Worm (Caenorhabditis elegans) whole organism, midembryonic: ENCODE results near the gene R01B10.2.

ENCODE experiments used
- T22C8.4 ChIP-seq: fragments of 200-800 bp; sonication (Bioruptor generic); IDR thresholded peaks from 2 replicates; pipeline ENCODE4 v1.3.6; 2022; ENCODE audit warnings: missing genetic modification characterization, missing compliant biosample characterization
- cog-1 ChIP-seq: sonication (generic microtip); optimal IDR thresholded peaks from 2 replicates; lab custom pipeline; 2016; ENCODE audit warnings: missing genetic modification characterization, missing compliant biosample characterization
- flt-1 ChIP-seq: fragments of 200-800 bp; sonication (Bioruptor generic); IDR thresholded peaks from 2 replicates; pipeline ENCODE4 v1.3.6; 2022; ENCODE audit warnings: missing genetic modification characterization, missing compliant biosample characterization
- klf-2 ChIP-seq: fragments of 200-800 bp; sonication (Bioruptor generic); conservative IDR thresholded peaks from 2 replicates; pipeline ENCODE4 v1.3.6; 2022; ENCODE audit warnings: missing genetic modification reagents, missing genetic modification characterization, missing compliant biosample characterization
- med-1 ChIP-seq: sonication (generic microtip); optimal IDR thresholded peaks from 2 replicates; lab custom pipeline; 2017; ENCODE audit warnings: missing genetic modification characterization, mild to moderate bottlenecking, missing compliant biosample characterization, antibody characterized with exemption, missing genetic modification reagents; ENCODE audit not compliant: insufficient read depth
- ref-1 ChIP-seq: fragments of 200-800 bp; sonication (Bioruptor generic); conservative IDR thresholded peaks from 2 replicates; pipeline ENCODE4 v1.3.6; 2022; ENCODE audit warnings: missing genetic modification reagents, missing genetic modification characterization, missing compliant biosample characterization
- tab-1 ChIP-seq: fragments of 200-800 bp; sonication (Bioruptor generic); IDR thresholded peaks from 2 replicates; pipeline ENCODE4 v1.3.6; 2022; ENCODE audit warnings: missing genetic modification characterization, missing compliant biosample characterization
- ztf-23 ChIP-seq: fragments of 200-800 bp; sonication (Bioruptor generic); IDR thresholded peaks from 2 replicates; pipeline ENCODE4 v1.3.6; 2022; ENCODE audit warnings: missing genetic modification reagents, missing genetic modification characterization, missing compliant biosample characterization
- ztf-29 ChIP-seq: fragments of 200-800 bp; sonication (Bioruptor generic); IDR thresholded peaks from 2 replicates; pipeline ENCODE4 v1.3.6; 2022; ENCODE audit warnings: missing genetic modification reagents, missing genetic modification characterization, missing compliant biosample characterization

Gene R01B10.2

DNA sequence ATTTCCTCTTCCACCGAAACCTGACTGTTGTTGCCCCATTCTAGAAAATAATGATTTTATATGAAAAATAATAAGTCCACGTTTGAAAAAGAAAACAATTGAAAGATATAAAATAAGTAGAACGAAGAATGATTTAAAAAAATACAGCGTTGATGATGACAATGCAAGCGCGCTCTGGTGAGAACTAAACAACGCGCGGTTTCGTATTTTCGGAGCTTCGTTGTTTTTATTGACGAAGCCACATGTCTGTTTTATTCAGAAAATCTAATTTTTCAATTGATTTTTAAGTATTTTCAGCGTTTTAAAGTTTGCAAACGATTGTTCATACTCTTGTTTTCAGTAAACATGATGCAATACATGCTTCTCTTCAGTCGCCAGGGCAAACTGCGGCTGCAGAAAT lies 23.6 kb downstream of the R01B10.2 start, which contains the start of the genes rpt-2 and aps-1:
rpt-2 (minus strand) TSS at position 40 of the 400 bp plus-strand sequence.
aps-1 (plus strand) TSS at position 341 of the 400 bp plus-strand sequence.
- TF ChIP-seq cog-1 (tag; lab: Kevin White, UChicago) (peak; percentile 61), klf-2 (GFP tag; lab: Robert Waterston, UW) (no peak)

DNA sequence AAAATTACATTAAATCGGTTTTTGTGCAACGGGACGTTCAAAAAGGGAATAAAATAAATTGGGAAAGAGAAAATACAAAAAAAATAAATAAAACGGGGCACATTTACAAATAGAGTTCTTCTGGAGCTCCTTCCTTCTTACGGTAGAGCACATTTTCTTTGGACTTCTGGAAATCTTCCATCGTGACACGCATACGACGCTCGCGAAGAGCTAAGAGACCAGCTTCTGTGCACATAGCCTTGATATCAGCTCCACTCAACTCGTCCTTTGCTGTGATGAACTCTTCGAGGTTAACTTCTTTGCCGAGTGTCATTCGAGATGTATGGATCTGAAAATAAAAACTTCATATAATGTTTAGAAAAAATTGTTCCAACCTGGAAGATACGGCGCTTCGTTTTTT lies 25.2 kb downstream of the R01B10.2 start:
- TF ChIP-seq ztf-29 (GFP tag; lab: Robert Waterston, UW) (no peak), T22C8.4 (no peak), ztf-23 (GFP tag; lab: Robert Waterston, UW) (no peak), tab-1 (GFP tag; lab: Robert Waterston, UW) (no peak), klf-2 (GFP tag; lab: Robert Waterston, UW) (no peak), ref-1 (GFP tag; lab: Robert Waterston, UW) (no peak), flt-1 (GFP tag; lab: Robert Waterston, UW) (no peak), med-1 (GFP tag; lab: Kevin White, UChicago) (no peak), cog-1 (tag; lab: Kevin White, UChicago) (no peak)

DNA sequence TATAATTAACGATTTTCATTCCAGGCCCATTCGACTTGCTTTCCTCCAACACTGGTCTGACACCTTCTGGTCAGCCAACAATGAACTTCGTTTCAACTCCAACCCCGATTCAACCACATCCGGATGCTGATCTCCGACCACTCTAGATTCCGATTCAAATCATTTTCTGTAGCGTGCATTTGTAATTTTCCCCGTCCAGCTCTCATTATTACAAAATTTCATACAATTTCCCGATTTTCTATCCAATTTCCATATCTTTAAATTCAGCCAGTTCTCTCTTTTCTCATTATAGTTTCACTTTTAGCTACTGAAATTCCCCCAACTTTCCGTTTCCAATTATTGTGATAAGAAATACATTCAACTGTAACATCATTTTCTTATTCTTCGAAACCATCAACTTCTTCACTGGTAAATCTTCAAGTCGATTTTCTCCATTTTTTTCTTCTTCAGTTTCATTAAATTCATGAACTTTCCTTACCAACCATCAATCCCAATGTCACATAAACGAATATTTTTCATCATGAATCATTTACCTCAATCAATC lies 25.7 kb downstream of the R01B10.2 start:
- TF ChIP-seq flt-1 (GFP tag; lab: Robert Waterston, UW) (no peak), ztf-29 (GFP tag; lab: Robert Waterston, UW) (no peak), T22C8.4 (no peak), klf-2 (GFP tag; lab: Robert Waterston, UW) (no peak), ref-1 (GFP tag; lab: Robert Waterston, UW) (no peak), ztf-23 (GFP tag; lab: Robert Waterston, UW) (no peak)

DNA sequence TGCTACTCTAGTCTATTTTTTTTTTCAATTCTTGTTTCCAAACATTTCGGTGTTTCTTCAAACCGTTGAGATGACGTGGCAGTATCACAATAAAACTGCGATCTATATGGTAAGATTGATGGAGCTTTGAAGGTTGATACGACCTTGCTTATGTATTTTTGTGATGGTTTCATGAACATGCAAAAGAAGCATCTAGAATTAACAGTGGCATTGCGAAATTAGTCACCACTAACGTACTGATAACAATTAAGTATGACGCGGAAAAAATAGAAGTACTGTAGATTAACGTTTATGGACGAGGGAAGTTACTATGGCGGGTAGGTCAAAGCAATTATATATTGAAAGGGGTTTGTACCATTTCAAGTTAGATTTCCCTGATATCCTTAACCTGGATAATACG lies 28.9 kb downstream of the R01B10.2 start:
- TF ChIP-seq T22C8.4, result no peak
- TF ChIP-seq ztf-29 (GFP tag; lab: Robert Waterston, UW), result no peak
- TF ChIP-seq klf-2 (GFP tag; lab: Robert Waterston, UW), result no peak
- no peak for TF ChIP-seq med-1 (GFP tag; lab: Kevin White, UChicago)
- TF ChIP-seq tab-1 (GFP tag; lab: Robert Waterston, UW), result no peak

DNA sequence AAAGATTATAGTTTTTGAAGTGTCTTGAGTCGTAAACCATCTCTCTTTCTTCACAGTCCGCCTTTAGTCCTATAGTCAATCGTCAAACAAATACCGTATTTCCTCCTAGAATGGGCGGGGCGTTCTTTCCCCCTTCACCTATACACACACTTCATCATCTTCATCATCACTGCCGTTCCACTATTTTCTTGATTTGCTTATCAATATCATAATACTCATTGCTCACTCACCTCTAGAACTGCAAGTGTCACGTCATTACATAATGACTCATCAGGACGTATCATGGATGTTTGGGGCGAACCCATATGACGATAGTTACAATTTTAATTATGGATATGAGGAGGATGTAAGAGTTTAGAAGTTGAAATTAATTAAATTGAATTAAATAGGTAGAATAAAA lies 30.6 kb downstream of the R01B10.2 start:
- TF ChIP-seq ref-1 (GFP tag; lab: Robert Waterston, UW), result no peak

DNA sequence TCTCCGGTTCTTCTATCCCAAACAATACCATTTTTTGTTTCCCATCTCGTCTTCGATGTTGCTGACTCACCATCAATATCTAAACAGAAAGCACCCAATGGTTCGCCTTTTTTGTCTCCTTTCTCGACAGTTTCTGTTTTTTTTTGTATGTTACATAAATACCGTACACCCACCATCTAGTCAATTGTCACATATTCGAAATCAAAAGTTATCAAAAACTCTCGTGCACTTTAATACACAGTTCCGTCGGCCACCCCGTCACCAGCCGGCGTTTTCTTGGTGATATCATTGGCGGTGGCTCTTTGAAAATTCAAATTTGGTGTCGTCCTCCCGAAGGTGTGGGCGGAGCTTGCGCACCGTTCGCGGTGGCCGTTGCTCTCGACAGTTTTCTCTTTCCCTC lies 33.3 kb downstream of the R01B10.2 start:
- TF ChIP-seq T22C8.4 (no peak), tab-1 (GFP tag; lab: Robert Waterston, UW) (no peak), cog-1 (tag; lab: Kevin White, UChicago) (no peak)

DNA sequence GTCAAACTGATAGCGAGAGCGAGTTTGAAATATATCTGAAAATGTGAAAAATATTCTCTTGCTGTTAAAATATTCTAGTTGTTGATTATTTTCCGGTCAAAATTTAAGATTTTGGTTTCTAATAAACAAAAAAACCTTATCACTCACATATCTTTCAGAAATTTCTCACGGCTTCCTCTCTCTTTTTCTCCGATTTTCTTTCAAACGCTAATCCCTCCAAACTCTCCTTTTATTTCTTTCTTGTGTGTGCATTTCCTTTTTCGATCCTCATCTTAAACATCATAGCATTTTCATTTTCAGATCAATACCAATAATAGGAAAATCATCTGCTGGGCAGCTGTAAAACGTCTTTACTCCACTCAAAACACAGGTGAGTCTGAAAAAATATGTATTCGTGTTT lies 38.0 kb downstream of the R01B10.2 start, which contains the start of gene fos-1:
fos-1 (plus strand) TSS at position 301 of the 400 bp plus-strand sequence.
- no peak for TF ChIP-seq ztf-23 (GFP tag; lab: Robert Waterston, UW)
- no peak for TF ChIP-seq cog-1 (tag; lab: Kevin White, UChicago)
- no peak for TF ChIP-seq tab-1 (GFP tag; lab: Robert Waterston, UW)
- no peak for TF ChIP-seq flt-1 (GFP tag; lab: Robert Waterston, UW)
- TF ChIP-seq klf-2 (GFP tag; lab: Robert Waterston, UW), result no peak
- no peak for TF ChIP-seq T22C8.4
- TF ChIP-seq ztf-29 (GFP tag; lab: Robert Waterston, UW), result no peak
- no peak for TF ChIP-seq ref-1 (GFP tag; lab: Robert Waterston, UW)
- TF ChIP-seq med-1 (GFP tag; lab: Kevin White, UChicago), result no peak

DNA sequence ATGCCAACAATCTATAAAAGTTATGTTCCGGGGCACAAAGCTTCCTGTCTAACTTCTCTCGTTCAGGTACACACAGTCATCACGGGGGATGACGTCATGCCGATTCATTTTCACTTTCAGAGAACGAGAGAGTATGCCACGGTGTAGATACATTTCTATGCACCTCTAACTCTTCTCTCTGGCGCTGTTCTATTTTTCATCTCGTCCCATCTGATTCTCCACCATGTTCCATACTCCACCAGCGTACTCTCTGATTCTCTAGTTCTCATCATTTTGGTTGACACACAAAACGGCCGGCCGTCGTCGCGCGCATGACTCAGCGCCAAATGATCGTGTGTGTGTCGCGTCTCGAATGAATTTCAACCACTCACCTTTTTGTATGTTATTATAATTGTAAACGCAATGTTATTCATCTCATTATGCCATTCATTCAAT lies 40.9 kb downstream of the R01B10.2 start:
- TF ChIP-seq cog-1 (tag; lab: Kevin White, UChicago) (peak; percentile 88), ztf-29 (GFP tag; lab: Robert Waterston, UW) (no peak)

DNA sequence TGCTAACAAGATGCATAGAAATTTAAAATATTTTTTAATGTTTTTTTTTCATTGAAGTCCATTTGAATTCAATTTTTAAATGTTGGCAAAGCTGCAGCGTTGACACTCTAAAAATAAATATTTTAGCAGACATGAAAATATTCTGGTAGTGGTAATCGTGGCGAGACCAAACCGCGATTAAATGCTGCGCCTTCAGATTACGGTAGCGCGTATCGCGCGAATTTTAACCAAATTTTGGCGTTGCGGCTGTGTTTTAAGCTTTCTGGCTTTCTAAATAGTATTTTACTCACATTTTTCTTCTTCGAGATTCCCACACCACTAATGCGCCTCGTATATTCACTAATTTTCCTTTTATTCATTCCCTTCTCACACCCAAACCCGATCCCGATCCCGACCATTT lies 45.2 kb downstream of the R01B10.2 start, which contains the start of gene cpg-4:
cpg-4 (plus strand) TSS at position 303 of the 400 bp plus-strand sequence.
- no peak for TF ChIP-seq flt-1 (GFP tag; lab: Robert Waterston, UW)
- no peak for TF ChIP-seq ztf-23 (GFP tag; lab: Robert Waterston, UW)
- TF ChIP-seq klf-2 (GFP tag; lab: Robert Waterston, UW), result no peak
- TF ChIP-seq tab-1 (GFP tag; lab: Robert Waterston, UW), result no peak
- no peak for TF ChIP-seq T22C8.4
- TF ChIP-seq ref-1 (GFP tag; lab: Robert Waterston, UW), result no peak
- TF ChIP-seq cog-1 (tag; lab: Kevin White, UChicago), result no peak
- no peak for TF ChIP-seq med-1 (GFP tag; lab: Kevin White, UChicago)
- no peak for TF ChIP-seq ztf-29 (GFP tag; lab: Robert Waterston, UW)

DNA sequence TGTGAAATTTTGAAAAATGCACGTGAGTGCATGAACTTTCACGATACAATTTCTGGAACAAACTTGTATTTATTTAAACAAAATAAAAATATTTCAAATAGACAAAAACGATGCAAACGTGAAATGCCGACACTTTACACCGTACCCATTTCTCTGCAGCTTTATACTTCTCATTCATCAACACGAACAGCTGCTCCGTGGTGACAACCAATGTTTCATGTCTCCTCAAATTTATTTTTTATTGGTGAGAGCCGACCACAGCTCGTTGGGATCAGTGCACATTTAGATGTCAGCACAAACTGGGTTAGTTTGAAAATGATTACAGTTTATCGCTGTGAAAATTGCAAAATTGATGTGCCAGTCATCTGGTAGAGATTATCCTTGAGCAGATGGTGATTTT lies 45.7 kb downstream of the R01B10.2 start:
- TF ChIP-seq med-1 (GFP tag; lab: Kevin White, UChicago), result no peak
- no peak for TF ChIP-seq ztf-29 (GFP tag; lab: Robert Waterston, UW)
- TF ChIP-seq ref-1 (GFP tag; lab: Robert Waterston, UW), result no peak
- no peak for TF ChIP-seq tab-1 (GFP tag; lab: Robert Waterston, UW)
- TF ChIP-seq cog-1 (tag; lab: Kevin White, UChicago), result no peak
- TF ChIP-seq ztf-23 (GFP tag; lab: Robert Waterston, UW), result no peak
- TF ChIP-seq T22C8.4, result no peak
- no peak for TF ChIP-seq flt-1 (GFP tag; lab: Robert Waterston, UW)
- no peak for TF ChIP-seq klf-2 (GFP tag; lab: Robert Waterston, UW)
